Fruit fly (Drosophila melanogaster): ENCODE measurements around the gene CG42857.

CG42857 gene

dm6 chr3R:9784341-9785062 is 36.5 kb downstream of the CG42857 start, which contains the start of the genes MtnA and CG8500 (continued):
- TF ChIP-seq gro (GFP tag; optimal IDR thresholded peaks at IDR 0.05) (no peak), BtbVII (GFP tag; optimal IDR thresholded peaks at IDR 0.05) (no peak), CG32532 (GFP tag; IDR thresholded peaks at IDR 0.05) (no peak), ewg (GFP tag; optimal IDR thresholded peaks at IDR 0.05) (peak; percentile 99), CG3726 (GFP tag; IDR thresholded peaks at IDR 0.05) (no peak), CG12744 (GFP tag; optimal IDR thresholded peaks at IDR 0.05) (no peak), sens-2 (GFP tag; IDR thresholded peaks at IDR 0.05) (no peak), maf-S (GFP tag; optimal IDR thresholded peaks at IDR 0.05) (no peak), CG7987 (GFP tag; optimal IDR thresholded peaks at IDR 0.05) (peak; percentile 30), CG1647 (GFP tag; optimal IDR thresholded peaks at IDR 0.05) (no peak), Dfd (GFP tag; optimal IDR thresholded peaks at IDR 0.05) (no peak), CG15269 (tag; optimal IDR thresholded peaks at IDR 0.05) (no peak), Xrp1 (GFP tag; IDR thresholded peaks at IDR 0.05) (no peak), CG10274 (GFP tag; optimal IDR thresholded peaks at IDR 0.05) (no peak), NK7.1 (GFP tag; optimal IDR thresholded peaks at IDR 0.05) (no peak), NC2β (GFP tag; optimal IDR thresholded peaks at IDR 0.05) (no peak), CG1602 (GFP tag; optimal IDR thresholded peaks at IDR 0.05) (no peak), CG16815 (GFP tag; optimal IDR thresholded peaks at IDR 0.05) (no peak), pzg (GFP tag; optimal IDR thresholded peaks at IDR 0.05) (peak; percentile 67), CG11456 (GFP tag; IDR thresholded peaks at IDR 0.05) (no peak), eve (GFP tag; optimal IDR thresholded peaks at IDR 0.05) (no peak), Vsx1 (GFP tag; optimal IDR thresholded peaks at IDR 0.05) (no peak), jigr1 (GFP tag; IDR thresholded peaks at IDR 0.05) (no peak), CG2129 (GFP tag; IDR thresholded peaks at IDR 0.05; ENCODE audit: partially characterized antibody) (no peak), Nf-YA (GFP tag; IDR thresholded peaks at IDR 0.05) (no peak), HLH54F (GFP tag; optimal IDR thresholded peaks at IDR 0.05) (no peak), fd96Cb (tag; optimal IDR thresholded peaks at IDR 0.05) (no peak), lola (GFP tag; optimal IDR thresholded peaks at IDR 0.05) (no peak), grau (tag; optimal IDR thresholded peaks at IDR 0.05) (no peak), CG18476 (GFP tag; optimal IDR thresholded peaks at IDR 0.05) (no peak), cas (GFP tag; IDR thresholded peaks at IDR 0.05) (no peak), CG17361 (GFP tag; IDR thresholded peaks at IDR 0.05) (no peak), CG31441 (GFP tag; IDR thresholded peaks at IDR 0.05) (no peak), CG4707 (GFP tag; optimal IDR thresholded peaks at IDR 0.05) (no peak), Ssrp (tag; optimal IDR thresholded peaks at IDR 0.05) (no peak), CG10267 (tag; optimal IDR thresholded peaks at IDR 0.05) (no peak), CG17912 (GFP tag; optimal IDR thresholded peaks at IDR 0.05) (no peak), CG8359 (GFP tag; optimal IDR thresholded peaks at IDR 0.05; ENCODE audit: borderline replicate concordance) (no peak), cg (GFP tag; optimal IDR thresholded peaks at IDR 0.05) (no peak), Elba2 (GFP tag; optimal IDR thresholded peaks at IDR 0.05) (no peak), CG3995 (GFP tag; optimal IDR thresholded peaks at IDR 0.05) (no peak), CTCF (GFP tag; optimal IDR thresholded peaks at IDR 0.05) (peak; percentile 64), prd (optimal IDR thresholded peaks at IDR 0.05) (no peak), prd (GFP tag; IDR thresholded peaks at IDR 0.05) (no peak), Rx (GFP tag; IDR thresholded peaks at IDR 0.05) (no peak), lab (GFP tag; optimal IDR thresholded peaks at IDR 0.05) (peak; percentile 51), br (optimal IDR thresholded peaks at IDR 0.05) (no peak), zf30C (GFP tag; optimal IDR thresholded peaks at IDR 0.05) (no peak), MESR4 (GFP tag; optimal IDR thresholded peaks at IDR 0.05) (peak; percentile 23), CG12236 (GFP tag; optimal IDR thresholded peaks at IDR 0.05) (no peak), ttk (GFP tag; IDR thresholded peaks at IDR 0.05) (no peak), crc (GFP tag; optimal IDR thresholded peaks at IDR 0.05) (no peak)

Data from whole organism, embryonic.